Worm (Caenorhabditis elegans) whole organism, L1 larva: ENCODE measurements around the gene Y45F10C.2.

Experiments
- C04F5.9 ChIP-seq: sonication (generic microtip); optimal IDR thresholded peaks from 2 replicates; lab custom pipeline; 2016; ENCODE audit warnings: missing genetic modification characterization, missing compliant biosample characterization
- C16A3.4 ChIP-seq: fragments of 150-350 bp; optimal IDR thresholded peaks from 2 replicates; lab custom pipeline; 2014; ENCODE audit warnings: missing biosample characterization, missing genetic modification characterization
- Y116A8C.19 ChIP-seq: sonication (generic microtip); optimal IDR thresholded peaks from 2 replicates; lab custom pipeline; 2016; ENCODE audit warnings: missing compliant biosample characterization, missing genetic modification characterization, borderline replicate concordance
- alr-1 ChIP-seq: fragments of 200-800 bp; sonication (Bioruptor generic); optimal IDR thresholded peaks from 2 replicates; lab custom pipeline; 2018; ENCODE audit warnings: borderline replicate concordance, mild to moderate bottlenecking, missing genetic modification characterization, missing compliant biosample characterization
- aly-2 ChIP-seq: fragments of 150-350 bp; optimal IDR thresholded peaks from 2 replicates; lab custom pipeline; 2014; ENCODE audit warnings: missing biosample characterization, missing genetic modification characterization
- ama-1 ChIP-seq: fragments of 150-350 bp; optimal IDR thresholded peaks from 2 replicates; lab custom pipeline; 2014
- ceh-63 ChIP-seq: fragments of 200-800 bp; sonication (Bioruptor generic); optimal IDR thresholded peaks from 2 replicates; lab custom pipeline; 2018; ENCODE audit warnings: mild to moderate bottlenecking, missing genetic modification characterization, missing compliant biosample characterization
- ceh-82 ChIP-seq, 3 experiments: fragments of 150-350 bp in 1 of 3; sonication (generic microtip) in 2 of 3; optimal IDR thresholded peaks; 2 replicates each; lab custom pipeline; 2014 to 2017; ENCODE audit warnings: missing biosample characterization in 3 of 3, missing genetic modification characterization in 3 of 3
- ceh-88 ChIP-seq: fragments of 200-800 bp; sonication (Bioruptor generic); IDR thresholded peaks from 2 replicates; pipeline ENCODE4 v1.3.6; 2022; ENCODE audit warnings: missing genetic modification characterization, missing compliant biosample characterization
- dpl-1 ChIP-seq, 3 experiments: fragments of 150-350 bp in 2 of 3; sonication (generic microtip) in 1 of 3; optimal IDR thresholded peaks; 2 replicates each; lab custom pipeline; 2014 to 2017; ENCODE audit warnings: missing biosample characterization in 3 of 3, missing genetic modification characterization in 3 of 3, missing genetic modification reagents in 3 of 3
- dsc-1 ChIP-seq: sonication (generic microtip); optimal IDR thresholded peaks from 2 replicates; lab custom pipeline; 2016; ENCODE audit warnings: mild to moderate bottlenecking, missing genetic modification characterization, missing compliant biosample characterization
- efl-1 ChIP-seq, 4 experiments: fragments of 150-350 bp; optimal IDR thresholded peaks in 3 of 4; peaks in 1 of 4; 1 replicate in 1 of 4; 2 replicates in 3 of 4; lab custom pipeline; 2014; ENCODE audit warnings: missing biosample characterization in 2 of 4, missing genetic modification characterization in 2 of 4, missing genetic modification reagents in 2 of 4
- efl-3 ChIP-seq: fragments of 200-800 bp; sonication (Bioruptor generic); optimal IDR thresholded peaks from 2 replicates; lab custom pipeline; 2018; ENCODE audit warnings: mild to moderate bottlenecking, missing genetic modification characterization, missing compliant biosample characterization
- egl-13 ChIP-seq: sonication (generic microtip); optimal IDR thresholded peaks from 2 replicates; lab custom pipeline; 2016; ENCODE audit warnings: missing genotype, missing genetic modification reagents, missing genetic modification characterization, missing compliant biosample characterization
- egl-27 ChIP-seq, 2 experiments: fragments of 150-350 bp in 1 of 2; sonication (generic microtip); optimal IDR thresholded peaks; 3 replicates each; lab custom pipeline; 2017 to 2018; ENCODE audit warnings: missing biosample characterization in 2 of 2, missing genetic modification characterization in 2 of 2, missing genetic modification reagents in 2 of 2
- elt-2 ChIP-seq: sonication (generic microtip); optimal IDR thresholded peaks from 2 replicates; lab custom pipeline; 2016; ENCODE audit warnings: missing genetic modification characterization, mild to moderate bottlenecking, inconsistent platforms, missing compliant biosample characterization, missing genetic modification reagents
- elt-3 ChIP-seq, 6 experiments: fragments of 150-350 bp in 1 of 6; sonication (generic microtip); optimal IDR thresholded peaks; 2 replicates each; lab custom pipeline; 2017 to 2018; ENCODE audit warnings: missing biosample characterization in 6 of 6, missing genetic modification characterization in 6 of 6, inconsistent platforms in 1 of 6
- ets-5 ChIP-seq: fragments of 200-800 bp; sonication (Bioruptor generic); IDR thresholded peaks from 2 replicates; pipeline ENCODE4 v1.3.6; 2022; ENCODE audit warnings: missing genetic modification characterization, missing compliant biosample characterization
- fkh-8 ChIP-seq: sonication (generic microtip); optimal IDR thresholded peaks from 2 replicates; lab custom pipeline; 2016; ENCODE audit warnings: mild to moderate bottlenecking, missing genetic modification characterization, missing compliant biosample characterization
- grh-1 ChIP-seq: fragments of 200-800 bp; sonication (Bioruptor generic); IDR thresholded peaks from 2 replicates; pipeline ENCODE4 v1.3.6; 2022; ENCODE audit warnings: missing genetic modification reagents, missing genetic modification characterization, missing compliant biosample characterization
- hlh-4 ChIP-seq: sonication (generic microtip); optimal IDR thresholded peaks from 2 replicates; lab custom pipeline; 2016; ENCODE audit warnings: mild to moderate bottlenecking, missing genetic modification characterization, missing compliant biosample characterization
- irx-1 ChIP-seq: sonication (generic microtip); optimal IDR thresholded peaks from 2 replicates; lab custom pipeline; 2016; ENCODE audit warnings: missing genetic modification characterization, missing compliant biosample characterization
- jun-1 ChIP-seq: fragments of 150-350 bp; optimal IDR thresholded peaks from 2 replicates; lab custom pipeline; 2014; ENCODE audit warnings: missing biosample characterization, missing genetic modification reagents, missing genetic modification characterization
- lin-14 ChIP-seq: fragments of 200-800 bp; sonication (Bioruptor generic); optimal IDR thresholded peaks from 2 replicates; lab custom pipeline; 2018; ENCODE audit warnings: mild to moderate bottlenecking, missing genetic modification characterization, moderate library complexity, missing compliant biosample characterization
- lin-39 ChIP-seq: fragments of 150-350 bp; optimal IDR thresholded peaks from 2 replicates; lab custom pipeline; 2014; ENCODE audit warnings: missing biosample characterization, missing genetic modification reagents, missing genetic modification characterization
- lir-3 ChIP-seq: sonication (generic microtip); optimal IDR thresholded peaks from 2 replicates; lab custom pipeline; 2016; ENCODE audit warnings: mild to moderate bottlenecking, missing genetic modification characterization, moderate library complexity, missing compliant biosample characterization; ENCODE audit not compliant: poor library complexity
- mab-9 ChIP-seq: fragments of 200-800 bp; sonication (Bioruptor generic); IDR thresholded peaks from 2 replicates; pipeline ENCODE4 v1.3.6; 2022; ENCODE audit warnings: missing genetic modification reagents, missing genetic modification characterization, missing compliant biosample characterization
- mdl-1 ChIP-seq, 2 experiments: fragments of 150-350 bp; optimal IDR thresholded peaks; 2 replicates each; lab custom pipeline; 2014 to 2017; ENCODE audit warnings: missing biosample characterization in 2 of 2, missing genetic modification characterization in 2 of 2, inconsistent platforms in 1 of 2
- mef-2 ChIP-seq: fragments of 150-350 bp; optimal IDR thresholded peaks from 2 replicates; lab custom pipeline; 2014; ENCODE audit warnings: missing biosample characterization, missing genetic modification characterization
- mep-1 ChIP-seq: fragments of 150-350 bp; optimal IDR thresholded peaks from 2 replicates; lab custom pipeline; 2014; ENCODE audit warnings: missing biosample characterization, missing genetic modification characterization
- nhr-12 ChIP-seq: sonication (generic microtip); optimal IDR thresholded peaks from 2 replicates; lab custom pipeline; 2017; ENCODE audit warnings: missing biosample characterization, missing genetic modification characterization
- nhr-20 ChIP-seq: sonication (generic microtip); optimal IDR thresholded peaks from 2 replicates; lab custom pipeline; 2016; ENCODE audit warnings: mild to moderate bottlenecking, missing genetic modification characterization, missing compliant biosample characterization
- nhr-237 ChIP-seq: fragments of 150-350 bp; optimal IDR thresholded peaks from 2 replicates; lab custom pipeline; 2014; ENCODE audit warnings: missing biosample characterization, missing genetic modification characterization
- nhr-47 ChIP-seq: sonication (generic microtip); optimal IDR thresholded peaks from 2 replicates; lab custom pipeline; 2016; ENCODE audit warnings: mild to moderate bottlenecking, missing genetic modification characterization, moderate library complexity, missing compliant biosample characterization
- nhr-71 ChIP-seq: sonication (generic microtip); optimal IDR thresholded peaks from 2 replicates; lab custom pipeline; 2016; ENCODE audit warnings: mild to moderate bottlenecking, missing genetic modification characterization, moderate library complexity, missing compliant biosample characterization
- nhr-76 ChIP-seq: sonication (generic microtip); optimal IDR thresholded peaks from 2 replicates; lab custom pipeline; 2017; ENCODE audit warnings: missing biosample characterization, missing genetic modification characterization
- nhr-90 ChIP-seq: sonication (generic microtip); optimal IDR thresholded peaks from 2 replicates; lab custom pipeline; 2016; ENCODE audit warnings: mild to moderate bottlenecking, missing genetic modification characterization, missing compliant biosample characterization; ENCODE audit not compliant: poor library complexity
- pag-3 ChIP-seq: sonication (generic microtip); optimal IDR thresholded peaks from 2 replicates; lab custom pipeline; 2017; ENCODE audit warnings: missing genetic modification characterization, mild to moderate bottlenecking, missing compliant biosample characterization, antibody characterized with exemption, borderline replicate concordance; ENCODE audit not compliant: insufficient read depth
- pax-3 ChIP-seq: fragments of 200-800 bp; sonication (Bioruptor generic); optimal IDR thresholded peaks from 2 replicates; lab custom pipeline; 2018; ENCODE audit warnings: mild to moderate bottlenecking, missing genetic modification characterization, moderate library complexity, missing compliant biosample characterization
- snpc-4 ChIP-seq: fragments of 150-350 bp; optimal IDR thresholded peaks from 2 replicates; lab custom pipeline; 2014; ENCODE audit warnings: missing biosample characterization, missing genetic modification characterization
- sptf-1 ChIP-seq: fragments of 150-350 bp; optimal IDR thresholded peaks from 2 replicates; lab custom pipeline; 2014; ENCODE audit warnings: missing biosample characterization, missing genetic modification characterization
- sup-37 ChIP-seq: fragments of 200-800 bp; sonication (Bioruptor generic); optimal IDR thresholded peaks from 2 replicates; lab custom pipeline; 2018; ENCODE audit warnings: mild to moderate bottlenecking, missing genetic modification characterization, missing compliant biosample characterization
- tbx-2 ChIP-seq: sonication (generic microtip); optimal IDR thresholded peaks from 2 replicates; lab custom pipeline; 2016; ENCODE audit warnings: missing genetic modification characterization, missing compliant biosample characterization
- tlp-1 ChIP-seq: fragments of 150-350 bp; optimal IDR thresholded peaks from 2 replicates; lab custom pipeline; 2014; ENCODE audit warnings: missing biosample characterization, missing genetic modification characterization
- unc-30 ChIP-seq: sonication (generic microtip); optimal IDR thresholded peaks from 2 replicates; lab custom pipeline; 2017; ENCODE audit warnings: missing biosample characterization, missing genetic modification characterization
- unc-98 ChIP-seq: fragments of 200-800 bp; sonication (Bioruptor generic); IDR thresholded peaks from 2 replicates; pipeline ENCODE4 v1.3.6; 2022; ENCODE audit warnings: missing genetic modification characterization, missing compliant biosample characterization
- zag-1 ChIP-seq: fragments of 150-350 bp; optimal IDR thresholded peaks from 2 replicates; lab custom pipeline; 2014; ENCODE audit warnings: missing biosample characterization, missing genetic modification characterization
- zip-4 ChIP-seq: fragments of 200-800 bp; sonication (Bioruptor generic); optimal IDR thresholded peaks from 2 replicates; lab custom pipeline; 2018; ENCODE audit warnings: mild to moderate bottlenecking, missing genetic modification characterization, moderate library complexity, missing compliant biosample characterization

Y45F10C.2 gene

DNA sequence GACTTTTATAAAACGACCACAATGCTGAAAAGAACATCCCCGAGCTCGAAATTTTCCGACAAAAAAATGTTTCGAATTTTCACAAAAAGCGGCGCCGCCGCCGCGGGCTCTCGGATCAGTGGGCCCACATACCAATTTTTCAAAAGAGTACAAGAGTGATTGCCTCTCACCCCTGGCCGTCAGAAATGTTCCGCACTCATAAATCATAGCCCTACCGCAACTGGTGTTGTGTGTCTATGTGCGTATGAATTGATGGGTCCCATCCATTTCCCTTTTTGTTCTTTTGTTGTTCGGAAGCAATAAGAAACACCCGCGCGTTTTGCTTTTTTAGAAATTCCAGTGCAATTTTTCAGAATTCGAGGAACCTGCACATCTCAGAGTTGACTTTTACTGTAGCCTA is 32.1 kb upstream of the Y45F10C.2 start:
- TF ChIP-seq irx-1 (tag; lab: Kevin White, UChicago), result no peak
- no peak for TF ChIP-seq alr-1 (tag; lab: Kevin White, UChicago)
- TF ChIP-seq pag-3, result no peak
- peak; percentile 51 for TF ChIP-seq lin-39
- TF ChIP-seq ceh-63, result no peak
- no peak for TF ChIP-seq dpl-1 (GFP tag; optimal IDR thresholded peaks at IDR 0.05; lab: Kevin White, UChicago)
- TF ChIP-seq zag-1 (tag; lab: Kevin White, UChicago), result no peak
- TF ChIP-seq fkh-8, result no peak
- peak; percentile 31 for TF ChIP-seq lin-14
- peak; percentile 79 for TF ChIP-seq mab-9 (GFP tag; lab: Robert Waterston, UW)
- TF ChIP-seq nhr-90, result no peak
- TF ChIP-seq egl-27 (tag; optimal IDR thresholded peaks at IDR 0.05; lab: Kevin White, UChicago), result no peak
- TF ChIP-seq zip-4 (GFP tag; lab: Kevin White, UChicago), result no peak
- no peak for TF ChIP-seq jun-1 (tag; lab: Kevin White, UChicago)
- TF ChIP-seq dsc-1 (tag; lab: Kevin White, UChicago), result no peak
- no peak for TF ChIP-seq elt-2 (tag; lab: Kevin White, UChicago)
- no peak for TF ChIP-seq ets-5 (GFP tag; lab: Robert Waterston, UW)
- no peak for TF ChIP-seq snpc-4 (tag; lab: Kevin White, UChicago)
- no peak for TF ChIP-seq lir-3 (tag; lab: Kevin White, UChicago)
- TF ChIP-seq pax-3 (tag; lab: Kevin White, UChicago), result no peak
- TF ChIP-seq nhr-20 (tag; lab: Kevin White, UChicago), result no peak
- no peak for TF ChIP-seq aly-2
- TF ChIP-seq unc-98, result no peak
- TF ChIP-seq mep-1 (tag; lab: Kevin White, UChicago), result no peak

DNA sequence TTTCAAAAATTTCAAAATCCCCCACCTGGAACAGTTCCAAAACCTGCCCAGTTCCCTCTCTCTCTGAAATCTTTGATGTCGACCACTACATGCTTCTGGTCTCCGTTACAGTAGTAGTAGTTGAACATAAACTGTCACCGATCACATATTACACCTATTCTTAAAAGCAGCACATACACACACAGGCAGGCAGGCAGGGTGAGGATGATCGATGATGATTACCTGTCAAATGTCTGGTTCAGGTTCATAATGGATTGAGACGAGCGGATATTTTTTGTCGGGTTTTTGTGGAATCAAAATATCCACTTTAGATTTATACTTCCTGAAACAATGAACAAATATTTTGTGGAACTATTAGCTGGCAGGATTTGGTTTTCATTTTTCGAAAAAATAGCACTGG is 31.5 kb upstream of the Y45F10C.2 start:
- TF ChIP-seq Y116A8C.19 (tag; lab: Kevin White, UChicago) (no peak), irx-1 (tag; lab: Kevin White, UChicago) (no peak), mep-1 (tag; lab: Kevin White, UChicago) (no peak), hlh-4 (no peak), zip-4 (GFP tag; lab: Kevin White, UChicago) (no peak), nhr-71 (no peak), pag-3 (no peak), tbx-2 (tag; lab: Kevin White, UChicago) (peak; percentile 14)

DNA sequence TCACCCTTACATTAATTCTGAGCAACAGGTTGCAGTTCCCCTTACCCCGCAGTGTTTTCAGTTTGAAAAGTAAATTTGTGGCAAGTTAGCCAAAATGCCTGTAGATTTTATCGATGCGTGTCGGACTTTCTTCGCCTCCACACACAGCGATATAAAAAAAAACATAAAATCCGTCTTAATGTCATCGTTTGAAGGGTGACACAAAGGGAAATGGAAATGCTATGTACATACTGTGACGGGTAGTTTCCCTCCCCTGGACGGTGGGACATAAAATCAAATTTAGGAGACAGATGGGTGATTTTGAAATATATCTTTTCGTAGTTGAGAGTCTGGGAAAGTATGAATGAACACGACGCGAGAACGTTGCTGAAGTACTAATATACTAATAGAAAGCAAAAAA is 30.1 kb upstream of the Y45F10C.2 start:
- TF ChIP-seq nhr-237 (tag; lab: Kevin White, UChicago) (no peak), mab-9 (GFP tag; lab: Robert Waterston, UW) (no peak), tbx-2 (tag; lab: Kevin White, UChicago) (no peak), lin-14 (peak; percentile 13), lin-39 (no peak), C04F5.9 (no peak), nhr-47 (no peak), tlp-1 (tag; lab: Kevin White, UChicago) (no peak), unc-30 (tag; lab: Kevin White, UChicago) (no peak), mdl-1 (tag; optimal IDR thresholded peaks at IDR 0.05; lab: Kevin White, UChicago) (no peak), grh-1 (GFP tag; lab: Robert Waterston, UW) (no peak), sptf-1 (no peak), unc-98 (no peak), lir-3 (tag; lab: Kevin White, UChicago) (no peak), dsc-1 (tag; lab: Kevin White, UChicago) (no peak), pax-3 (tag; lab: Kevin White, UChicago) (no peak), egl-13 (tag; lab: Kevin White, UChicago) (no peak), ama-1 (lab: Kevin White, UChicago) (no peak), nhr-90 (no peak), elt-3 (tag; optimal IDR thresholded peaks at IDR 0.05; lab: Kevin White, UChicago) (no peak), ceh-82 (tag; optimal IDR thresholded peaks at IDR 0.05; lab: Kevin White, UChicago) (no peak), mef-2 (tag; lab: Kevin White, UChicago) (no peak), efl-3 (GFP tag; lab: Kevin White, UChicago) (no peak), ceh-88 (GFP tag; lab: Robert Waterston, UW) (no peak), irx-1 (tag; lab: Kevin White, UChicago) (peak; percentile 4), C16A3.4 (no peak), efl-1 (optimal IDR thresholded peaks at IDR 0.05; lab: Kevin White, UChicago) (no peak), efl-1 (GFP tag; optimal IDR thresholded peaks at IDR 0.05 in 1 of 2; lab: Kevin White, UChicago) (peak in 1 of 2 experiments; percentile 84), nhr-12 (tag; lab: Kevin White, UChicago) (no peak), nhr-76 (no peak), sup-37 (no peak)
